Fruit fly (Drosophila melanogaster): ENCODE results near the gene CG3610.
A peak's percentile ranks its signal among the peaks of the same experiment; 100 is the strongest.

The CG3610 gene

dm6 chr3R:14844743-14845142 lies at the start of gene CG3610:
Gene CG3610, plus strand, starts transcription at chr3R:14845043.
- no peak for TF ChIP-seq EcR (GFP tag; optimal IDR thresholded peaks at IDR 0.05)

dm6 chr3R:14796294-14796693 lies 48.5 kb upstream of the CG3610 start, which contains the start of gene CG14855:
Gene CG14855, plus strand, starts transcription at chr3R:14796305.
- TF ChIP-seq EcR (GFP tag; optimal IDR thresholded peaks at IDR 0.05) (no peak), pan (optimal IDR thresholded peaks at IDR 0.05) (no peak), psq (optimal IDR thresholded peaks at IDR 0.05) (no peak), CG8478 (optimal IDR thresholded peaks at IDR 0.05) (no peak), usp (GFP tag; optimal IDR thresholded peaks at IDR 0.05) (no peak), Dll (optimal IDR thresholded peaks at IDR 0.05) (no peak)

- no peak for TF ChIP-seq psq (optimal IDR thresholded peaks at IDR 0.05)
- TF ChIP-seq pan (optimal IDR thresholded peaks at IDR 0.05), result no peak
- TF ChIP-seq Dll (optimal IDR thresholded peaks at IDR 0.05), result no peak
- TF ChIP-seq usp (GFP tag; optimal IDR thresholded peaks at IDR 0.05), result no peak
- no peak for TF ChIP-seq EcR (GFP tag; optimal IDR thresholded peaks at IDR 0.05)
These were observed 46.1 kb upstream of the CG3610 start, which contains the start of gene CG14856 for dm6 chr3R:14798626-14799258. Gene CG14856, plus strand, starts transcription at chr3R:14798986.

- TF ChIP-seq CG8478 (optimal IDR thresholded peaks at IDR 0.05), result no peak
These were observed 43.4 kb upstream of the CG3610 start, which contains the start of gene CG14857 for dm6 chr3R:14801407-14801806. Gene CG14857, plus strand, starts transcription at chr3R:14801773.

- no peak for TF ChIP-seq Dll (optimal IDR thresholded peaks at IDR 0.05)
- no peak for TF ChIP-seq EcR (GFP tag; optimal IDR thresholded peaks at IDR 0.05)
- TF ChIP-seq pan (optimal IDR thresholded peaks at IDR 0.05), result no peak
- no peak for TF ChIP-seq CG8478 (optimal IDR thresholded peaks at IDR 0.05)
- TF ChIP-seq usp (GFP tag; optimal IDR thresholded peaks at IDR 0.05), result no peak
- no peak for TF ChIP-seq psq (optimal IDR thresholded peaks at IDR 0.05)
These were observed 34.1 kb upstream of the CG3610 start for dm6 chr3R:14810703-14811102.

dm6 chr3R:14817721-14818215 lies 27.1 kb upstream of the CG3610 start:
- TF ChIP-seq Dll (optimal IDR thresholded peaks at IDR 0.05), result peak; percentile 69
- TF ChIP-seq usp (GFP tag; optimal IDR thresholded peaks at IDR 0.05), result no peak

- TF ChIP-seq pan (optimal IDR thresholded peaks at IDR 0.05), result no peak
- TF ChIP-seq CG8478 (optimal IDR thresholded peaks at IDR 0.05), result no peak
- no peak for TF ChIP-seq EcR (GFP tag; optimal IDR thresholded peaks at IDR 0.05)
- TF ChIP-seq psq (optimal IDR thresholded peaks at IDR 0.05), result no peak
- TF ChIP-seq Dll (optimal IDR thresholded peaks at IDR 0.05), result no peak
- TF ChIP-seq usp (GFP tag; optimal IDR thresholded peaks at IDR 0.05), result no peak
These were observed 25.1 kb upstream of the CG3610 start for dm6 chr3R:14819711-14820153.

- no peak for TF ChIP-seq Dll (optimal IDR thresholded peaks at IDR 0.05)
- no peak for TF ChIP-seq EcR (GFP tag; optimal IDR thresholded peaks at IDR 0.05)
- TF ChIP-seq pan (optimal IDR thresholded peaks at IDR 0.05), result no peak
- TF ChIP-seq psq (optimal IDR thresholded peaks at IDR 0.05), result no peak
- no peak for TF ChIP-seq usp (GFP tag; optimal IDR thresholded peaks at IDR 0.05)
- TF ChIP-seq CG8478 (optimal IDR thresholded peaks at IDR 0.05), result no peak
These were observed 23.7 kb upstream of the CG3610 start for dm6 chr3R:14821175-14821574.

dm6 chr3R:14822954-14823353 lies 21.9 kb upstream of the CG3610 start:
- TF ChIP-seq CG8478 (optimal IDR thresholded peaks at IDR 0.05) (no peak), pan (optimal IDR thresholded peaks at IDR 0.05) (no peak), usp (GFP tag; optimal IDR thresholded peaks at IDR 0.05) (no peak), Dll (optimal IDR thresholded peaks at IDR 0.05) (no peak), EcR (GFP tag; optimal IDR thresholded peaks at IDR 0.05) (no peak), psq (optimal IDR thresholded peaks at IDR 0.05) (no peak)

dm6 chr3R:14830262-14830758 lies 14.5 kb upstream of the CG3610 start:
- TF ChIP-seq Dll (optimal IDR thresholded peaks at IDR 0.05) (no peak), CG8478 (optimal IDR thresholded peaks at IDR 0.05) (no peak), EcR (GFP tag; optimal IDR thresholded peaks at IDR 0.05) (no peak), psq (optimal IDR thresholded peaks at IDR 0.05) (no peak), usp (GFP tag; optimal IDR thresholded peaks at IDR 0.05) (no peak), pan (optimal IDR thresholded peaks at IDR 0.05) (no peak)

- TF ChIP-seq Dll (optimal IDR thresholded peaks at IDR 0.05) (no peak), CG8478 (optimal IDR thresholded peaks at IDR 0.05) (no peak), usp (GFP tag; optimal IDR thresholded peaks at IDR 0.05) (no peak), EcR (GFP tag; optimal IDR thresholded peaks at IDR 0.05) (no peak), psq (optimal IDR thresholded peaks at IDR 0.05) (no peak), pan (optimal IDR thresholded peaks at IDR 0.05) (no peak)
These were observed 12.6 kb upstream of the CG3610 start for dm6 chr3R:14832256-14832655.

- TF ChIP-seq EcR (GFP tag; optimal IDR thresholded peaks at IDR 0.05) (no peak), Dll (optimal IDR thresholded peaks at IDR 0.05) (no peak), CG8478 (optimal IDR thresholded peaks at IDR 0.05) (no peak), psq (optimal IDR thresholded peaks at IDR 0.05) (no peak), usp (GFP tag; optimal IDR thresholded peaks at IDR 0.05) (no peak), pan (optimal IDR thresholded peaks at IDR 0.05) (no peak)
These were observed 2.2 kb downstream of the CG3610 start for dm6 chr3R:14846924-14847599.

Measured in whole organism.